Worm (Caenorhabditis elegans) whole organism, L4 larva: ENCODE measurements around the gene fbxa-157.
A peak's percentile ranks its signal among the peaks of the same experiment; 100 is the strongest.

Experiments
- D1046.2 ChIP-seq: fragments of 200-800 bp; sonication (Bioruptor generic); IDR thresholded peaks from 2 replicates; pipeline ENCODE4 v1.3.6; 2022; ENCODE audit warnings: missing genetic modification characterization, missing compliant biosample characterization
- F10B5.3 ChIP-seq: sonication (generic microtip); optimal IDR thresholded peaks from 2 replicates; lab custom pipeline; 2016; ENCODE audit warnings: mild to moderate bottlenecking, missing genetic modification characterization, missing compliant biosample characterization
- F26F4.8 ChIP-seq: fragments of 200-800 bp; sonication (Bioruptor generic); conservative IDR thresholded peaks from 2 replicates; pipeline ENCODE4 v1.3.6; 2022; ENCODE audit warnings: missing genetic modification characterization, missing compliant biosample characterization
- F44E2.7 ChIP-seq: fragments of 200-800 bp; sonication (Bioruptor generic); IDR thresholded peaks from 2 replicates; pipeline ENCODE4 v2.1.2; 2022; ENCODE audit warnings: missing genetic modification characterization, missing compliant biosample characterization
- T26A8.4 ChIP-seq: fragments of 200-800 bp; sonication (Bioruptor generic); IDR thresholded peaks from 2 replicates; pipeline ENCODE4 v1.3.6; 2022; ENCODE audit warnings: missing genetic modification characterization, missing compliant biosample characterization
- Y105C5A.15 ChIP-seq: fragments of 200-800 bp; sonication (Bioruptor generic); IDR thresholded peaks from 2 replicates; pipeline ENCODE4 v1.3.6; 2022; ENCODE audit warnings: missing genetic modification characterization, missing compliant biosample characterization
- Y5F2A.4 ChIP-seq: fragments of 200-800 bp; sonication (Bioruptor generic); optimal IDR thresholded peaks from 2 replicates; lab custom pipeline; 2018; ENCODE audit warnings: mild to moderate bottlenecking, missing genetic modification characterization, missing compliant biosample characterization
- ZK337.2 ChIP-seq: fragments of 200-800 bp; sonication (Bioruptor generic); IDR thresholded peaks from 2 replicates; pipeline ENCODE4 v1.3.6; 2022; ENCODE audit warnings: missing genetic modification reagents, missing genetic modification characterization, missing compliant biosample characterization
- ceh-20 ChIP-seq: fragments of 200-800 bp; sonication (Bioruptor generic); IDR thresholded peaks from 2 replicates; pipeline ENCODE4 v1.3.6; 2022; ENCODE audit warnings: missing genetic modification reagents, missing genetic modification characterization, missing compliant biosample characterization
- ceh-44 ChIP-seq: fragments of 200-800 bp; sonication (Bioruptor generic); IDR thresholded peaks from 2 replicates; pipeline ENCODE4 v1.3.6; 2022; ENCODE audit warnings: missing genetic modification reagents, missing genetic modification characterization, missing compliant biosample characterization
- ceh-62 ChIP-seq: sonication (generic microtip); optimal IDR thresholded peaks from 2 replicates; lab custom pipeline; 2017; ENCODE audit warnings: missing biosample characterization, missing genetic modification characterization
- ces-1 ChIP-seq: fragments of 150-350 bp; sonication (generic microtip); optimal IDR thresholded peaks from 4 replicates; lab custom pipeline; 2014; ENCODE audit warnings: missing biosample characterization, missing genetic modification reagents, missing genetic modification characterization
- daf-12 ChIP-seq: fragments of 150-350 bp; optimal IDR thresholded peaks from 2 replicates; lab custom pipeline; 2014; ENCODE audit warnings: missing biosample characterization, missing genetic modification reagents, missing genetic modification characterization
- dmd-8 ChIP-seq: fragments of 200-800 bp; sonication (Bioruptor generic); IDR thresholded peaks from 2 replicates; pipeline ENCODE4 v1.3.6; 2022; ENCODE audit warnings: missing genetic modification characterization, missing compliant biosample characterization
- dpl-1 ChIP-seq: fragments of 150-350 bp; optimal IDR thresholded peaks from 2 replicates; lab custom pipeline; 2014; ENCODE audit warnings: missing biosample characterization, missing genetic modification reagents, missing genetic modification characterization
- dve-1 ChIP-seq: sonication (generic microtip); optimal IDR thresholded peaks from 2 replicates; lab custom pipeline; 2017; ENCODE audit warnings: antibody characterized with exemption, mild to moderate bottlenecking, missing genetic modification characterization, missing compliant biosample characterization; ENCODE audit not compliant: insufficient read depth
- egl-27 ChIP-seq: sonication (generic microtip); optimal IDR thresholded peaks from 3 replicates; lab custom pipeline; 2017; ENCODE audit warnings: missing biosample characterization, missing genetic modification reagents, missing genetic modification characterization
- egl-43 ChIP-seq: fragments of 200-800 bp; sonication (Bioruptor generic); IDR thresholded peaks from 2 replicates; pipeline ENCODE4 v1.3.6; 2022; ENCODE audit warnings: missing genetic modification reagents, missing genetic modification characterization, missing compliant biosample characterization
- fkh-10 ChIP-seq: fragments of 150-350 bp; optimal IDR thresholded peaks from 2 replicates; lab custom pipeline; 2014; ENCODE audit warnings: missing biosample characterization, missing genetic modification reagents, missing genetic modification characterization
- hlh-11 ChIP-seq: fragments of 200-800 bp; sonication (Bioruptor generic); optimal IDR thresholded peaks from 2 replicates; lab custom pipeline; 2018; ENCODE audit warnings: mild to moderate bottlenecking, missing genetic modification characterization, missing compliant biosample characterization
- hmg-1.1 ChIP-seq: fragments of 200-800 bp; sonication (Bioruptor generic); IDR thresholded peaks from 2 replicates; pipeline ENCODE4 v1.3.6; 2022; ENCODE audit warnings: missing genetic modification reagents, missing genetic modification characterization, missing compliant biosample characterization
- jun-1 ChIP-seq: fragments of 150-350 bp; optimal IDR thresholded peaks from 2 replicates; lab custom pipeline; 2014; ENCODE audit warnings: missing biosample characterization, missing genetic modification reagents, missing genetic modification characterization
- lim-7 ChIP-seq: fragments of 200-800 bp; sonication (Bioruptor generic); IDR thresholded peaks from 2 replicates; pipeline ENCODE4 v1.3.6; 2022; ENCODE audit warnings: missing genetic modification characterization, missing compliant biosample characterization
- lin-1 ChIP-seq: fragments of 200-800 bp; sonication (Bioruptor generic); IDR thresholded peaks from 2 replicates; pipeline ENCODE4 v1.3.6; 2022; ENCODE audit warnings: missing genetic modification reagents, missing genetic modification characterization, missing compliant biosample characterization
- lin-13 ChIP-seq: fragments of 150-350 bp; optimal IDR thresholded peaks from 2 replicates; lab custom pipeline; 2014; ENCODE audit warnings: missing biosample characterization, missing genetic modification reagents, missing genetic modification characterization
- lin-15B ChIP-seq: fragments of 150-350 bp; sonication (generic microtip); optimal IDR thresholded peaks from 3 replicates; lab custom pipeline; 2014; ENCODE audit warnings: missing biosample characterization, missing genetic modification characterization
- lin-29 ChIP-seq: fragments of 200-800 bp; sonication (Bioruptor generic); IDR thresholded peaks from 2 replicates; pipeline ENCODE4 v1.3.6; 2022; ENCODE audit warnings: missing genetic modification reagents, missing genetic modification characterization, missing compliant biosample characterization
- lin-38 ChIP-seq: fragments of 200-800 bp; sonication (Bioruptor generic); IDR thresholded peaks from 2 replicates; pipeline ENCODE4 v1.3.6; 2022; ENCODE audit warnings: missing genetic modification reagents, missing genetic modification characterization, missing compliant biosample characterization
- lir-3 ChIP-seq: sonication (generic microtip); optimal IDR thresholded peaks from 2 replicates; lab custom pipeline; 2016; ENCODE audit warnings: mild to moderate bottlenecking, missing genetic modification characterization, missing compliant biosample characterization
- madf-5 ChIP-seq, 2 experiments: fragments of 200-800 bp; sonication (Bioruptor generic); IDR thresholded peaks; 2 replicates each; pipeline ENCODE4 v1.3.6; 2022; ENCODE audit warnings: missing compliant biosample characterization in 2 of 2, missing genetic modification characterization in 2 of 2
- mdl-1 ChIP-seq, 2 experiments: fragments of 150-350 bp in 1 of 2; sonication (generic microtip) in 1 of 2; optimal IDR thresholded peaks; 2 replicates each; lab custom pipeline; 2014 to 2017; ENCODE audit warnings: missing biosample characterization in 2 of 2, missing genetic modification characterization in 2 of 2
- mdt-29 ChIP-seq: fragments of 200-800 bp; sonication (Bioruptor generic); IDR thresholded peaks from 2 replicates; pipeline ENCODE4 v1.3.6; 2022; ENCODE audit warnings: missing genetic modification reagents, missing genetic modification characterization, missing compliant biosample characterization
- mep-1 ChIP-seq: fragments of 150-350 bp; sonication (generic microtip); optimal IDR thresholded peaks from 3 replicates; lab custom pipeline; 2014; ENCODE audit warnings: missing biosample characterization, missing genetic modification characterization
- mxl-2 ChIP-seq: fragments of 200-800 bp; sonication (Bioruptor generic); conservative IDR thresholded peaks from 2 replicates; pipeline ENCODE4 v1.3.6; 2022; ENCODE audit warnings: missing genetic modification reagents, missing genetic modification characterization, missing compliant biosample characterization
- mxl-3 ChIP-seq: fragments of 200-800 bp; sonication (Bioruptor generic); optimal IDR thresholded peaks from 2 replicates; lab custom pipeline; 2018; ENCODE audit warnings: mild to moderate bottlenecking, missing genetic modification characterization, missing compliant biosample characterization
- nhr-102 ChIP-seq: sonication (generic microtip); optimal IDR thresholded peaks from 2 replicates; lab custom pipeline; 2016; ENCODE audit warnings: mild to moderate bottlenecking, missing genetic modification characterization, moderate library complexity, missing compliant biosample characterization
- nhr-41 ChIP-seq: fragments of 200-800 bp; sonication (Bioruptor generic); IDR thresholded peaks from 2 replicates; pipeline ENCODE4 v1.3.6; 2022; ENCODE audit warnings: missing genetic modification reagents, missing genetic modification characterization, missing compliant biosample characterization
- nhr-42 ChIP-seq: fragments of 200-800 bp; sonication (Bioruptor generic); IDR thresholded peaks from 2 replicates; pipeline ENCODE4 v1.3.6; 2022; ENCODE audit warnings: missing genetic modification characterization, missing compliant biosample characterization
- pha-4 ChIP-seq, 2 experiments: fragments of 150-350 bp in 1 of 2; fragments of 200-800 bp in 1 of 2; sonication (Bioruptor generic) in 1 of 2; IDR thresholded peaks in 1 of 2; optimal IDR thresholded peaks in 1 of 2; 2 replicates each; pipeline versions ENCODE4 v1.3.6 to Lab custom; 2014 to 2022; ENCODE audit warnings: missing genetic modification characterization in 2 of 2, missing genetic modification reagents in 2 of 2, missing biosample characterization in 1 of 2, missing compliant biosample characterization in 1 of 2
- php-3 ChIP-seq: fragments of 200-800 bp; sonication (Bioruptor generic); IDR thresholded peaks from 2 replicates; pipeline ENCODE4 v1.3.6; 2022; ENCODE audit warnings: missing genetic modification reagents, missing genetic modification characterization, missing compliant biosample characterization
- rbr-2 ChIP-seq: sonication (generic microtip); optimal IDR thresholded peaks from 2 replicates; lab custom pipeline; 2016; ENCODE audit warnings: missing genotype, missing genetic modification characterization, missing compliant biosample characterization
- saeg-2 ChIP-seq: fragments of 200-800 bp; sonication (Bioruptor generic); IDR thresholded peaks from 2 replicates; pipeline ENCODE4 v1.3.6; 2022; ENCODE audit warnings: missing genetic modification reagents, missing genetic modification characterization, missing compliant biosample characterization
- sdz-12 ChIP-seq: fragments of 200-800 bp; sonication (Bioruptor generic); optimal IDR thresholded peaks from 2 replicates; lab custom pipeline; 2018; ENCODE audit warnings: mild to moderate bottlenecking, missing genetic modification characterization, missing compliant biosample characterization
- spr-1 ChIP-seq: sonication (generic microtip); optimal IDR thresholded peaks from 2 replicates; lab custom pipeline; 2016; ENCODE audit warnings: mild to moderate bottlenecking, missing genetic modification characterization, missing compliant biosample characterization
- spr-3 ChIP-seq: fragments of 200-800 bp; sonication (Bioruptor generic); optimal IDR thresholded peaks from 2 replicates; lab custom pipeline; 2018; ENCODE audit warnings: mild to moderate bottlenecking, missing genetic modification characterization, missing compliant biosample characterization
- tag-97 ChIP-seq: fragments of 200-800 bp; sonication (Bioruptor generic); IDR thresholded peaks from 2 replicates; pipeline ENCODE4 v1.3.6; 2022; ENCODE audit warnings: missing genetic modification characterization, missing compliant biosample characterization
- zag-1 ChIP-seq: fragments of 150-350 bp; optimal IDR thresholded peaks from 2 replicates; lab custom pipeline; 2014; ENCODE audit warnings: missing biosample characterization, missing genetic modification characterization
- zfp-2 ChIP-seq: sonication (generic microtip); optimal IDR thresholded peaks from 2 replicates; lab custom pipeline; 2016; ENCODE audit warnings: mild to moderate bottlenecking, missing genetic modification characterization, missing compliant biosample characterization
- zfp-3 ChIP-seq: fragments of 200-800 bp; sonication (Bioruptor generic); conservative IDR thresholded peaks from 2 replicates; pipeline ENCODE4 v1.3.6; 2022; ENCODE audit warnings: missing genetic modification reagents, missing genetic modification characterization, missing compliant biosample characterization
- zip-11 ChIP-seq: fragments of 200-800 bp; sonication (Bioruptor generic); IDR thresholded peaks from 2 replicates; pipeline ENCODE4 v1.3.6; 2022; ENCODE audit warnings: missing genetic modification characterization, missing compliant biosample characterization
- zip-2 ChIP-seq: fragments of 150-350 bp; optimal IDR thresholded peaks from 2 replicates; lab custom pipeline; 2014; ENCODE audit warnings: missing biosample characterization, missing genetic modification characterization
- ztf-11 ChIP-seq: fragments of 150-350 bp; optimal IDR thresholded peaks from 2 replicates; lab custom pipeline; 2014; ENCODE audit warnings: missing biosample characterization, missing genetic modification characterization

Gene fbxa-157

DNA sequence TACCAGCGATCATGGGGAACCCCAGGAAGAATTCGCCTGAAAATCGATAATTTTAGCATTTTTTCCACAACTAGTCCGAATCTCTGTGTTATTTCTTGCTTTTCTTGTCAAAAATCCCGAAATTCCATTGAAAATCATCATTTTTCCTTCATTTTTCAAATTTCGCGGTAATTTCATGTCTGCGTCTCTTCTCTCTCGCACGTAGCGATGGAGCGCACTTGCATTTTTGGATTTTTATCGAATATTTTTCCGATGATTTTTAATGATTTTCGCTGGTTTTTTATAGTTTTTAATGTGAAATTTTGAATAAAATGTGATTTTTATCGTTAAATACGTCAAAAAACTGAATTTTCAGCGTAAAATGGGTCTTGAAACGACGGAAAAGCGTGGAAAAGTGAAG, 21.8 kb downstream of the fbxa-157 start, which contains the start of gene E01B7.2 (continued):
- TF ChIP-seq lin-15B (tag; lab: Kevin White, UChicago) (no peak), Y105C5A.15 (GFP tag; lab: Robert Waterston, UW) (no peak), pha-4 (GFP tag; IDR thresholded peaks at IDR 0.05; lab: Robert Waterston, UW) (no peak), pha-4 (tag; optimal IDR thresholded peaks at IDR 0.05; lab: Kevin White, UChicago) (no peak), mxl-3 (no peak), mxl-2 (GFP tag; lab: Robert Waterston, UW) (no peak), zfp-2 (tag; lab: Kevin White, UChicago) (no peak), saeg-2 (no peak), F26F4.8 (no peak), mep-1 (tag; lab: Kevin White, UChicago) (peak; percentile 61), rbr-2 (tag; lab: Kevin White, UChicago) (peak; percentile 20), nhr-102 (tag; lab: Kevin White, UChicago) (no peak), lin-13 (peak; percentile 59), T26A8.4 (no peak), F10B5.3 (tag; lab: Kevin White, UChicago) (no peak), egl-27 (no peak), F44E2.7 (GFP tag; lab: Robert Waterston, UW) (no peak), zip-11 (GFP tag; lab: Robert Waterston, UW) (no peak), ztf-11 (tag; lab: Kevin White, UChicago) (no peak), dmd-8 (GFP tag; lab: Robert Waterston, UW) (no peak), ceh-20 (no peak), lin-38 (GFP tag; lab: Robert Waterston, UW) (peak; percentile 98), zip-2 (no peak), hmg-1.1 (0 out of 2 replicates have a peak, but pooled peaks have one; percentile 22), lin-1 (no peak), ceh-62 (tag; lab: Kevin White, UChicago) (no peak), jun-1 (tag; lab: Kevin White, UChicago) (no peak), mdl-1 (tag; optimal IDR thresholded peaks at IDR 0.05; lab: Kevin White, UChicago) (no peak), tag-97 (GFP tag; lab: Robert Waterston, UW) (no peak), php-3 (no peak), nhr-42 (GFP tag; lab: Robert Waterston, UW) (0 out of 2 replicates have a peak, but pooled peaks have one; percentile 6), D1046.2 (GFP tag; lab: Robert Waterston, UW) (no peak), mdt-29 (GFP tag; lab: Robert Waterston, UW) (no peak), zfp-3 (GFP tag; lab: Robert Waterston, UW) (no peak), hlh-11 (tag; lab: Kevin White, UChicago) (peak; percentile 24), lin-29 (no peak), zag-1 (peak; percentile 6), spr-1 (tag; lab: Kevin White, UChicago) (no peak), fkh-10 (GFP tag; lab: Kevin White, UChicago) (peak; percentile 15), madf-5 (GFP tag; IDR thresholded peaks at IDR 0.05; lab: Robert Waterston, UW) (no peak), daf-12 (tag; lab: Kevin White, UChicago) (no peak), ZK337.2 (GFP tag; lab: Robert Waterston, UW) (no peak), lim-7 (GFP tag; lab: Robert Waterston, UW) (no peak), dve-1 (tag; lab: Kevin White, UChicago) (peak; percentile 78), egl-43 (GFP tag; lab: Robert Waterston, UW) (no peak), ces-1 (GFP tag; lab: Kevin White, UChicago) (no peak), Y5F2A.4 (GFP tag; lab: Kevin White, UChicago) (no peak), nhr-41 (no peak), ceh-44 (GFP tag; lab: Robert Waterston, UW) (no peak), sdz-12 (GFP tag; lab: Kevin White, UChicago) (no peak), spr-3 (no peak), dpl-1 (peak; percentile 97), lir-3 (tag; lab: Kevin White, UChicago) (no peak)
